Worm (Caenorhabditis elegans) whole organism, mixed stage, embryonic: ENCODE data around the gene sre-19.

ENCODE experiments used
- blmp-1 ChIP-seq: fragments of 150-350 bp; optimal IDR thresholded peaks from 2 replicates; lab custom pipeline; 2014; ENCODE audit warnings: missing biosample characterization, missing genetic modification characterization
- nhr-12 ChIP-seq: fragments of 150-350 bp; optimal IDR thresholded peaks from 2 replicates; lab custom pipeline; 2014; ENCODE audit warnings: missing biosample characterization, missing genetic modification characterization
- sptf-1 ChIP-seq: sonication (generic microtip); optimal IDR thresholded peaks from 2 replicates; lab custom pipeline; 2017; ENCODE audit warnings: mild to moderate bottlenecking, missing genetic modification characterization, moderate library complexity, missing compliant biosample characterization
- unc-62 ChIP-seq: fragments of 150-350 bp; optimal IDR thresholded peaks from 2 replicates; lab custom pipeline; 2014; ENCODE audit warnings: missing biosample characterization, missing genetic modification reagents, missing genetic modification characterization

DNA sequence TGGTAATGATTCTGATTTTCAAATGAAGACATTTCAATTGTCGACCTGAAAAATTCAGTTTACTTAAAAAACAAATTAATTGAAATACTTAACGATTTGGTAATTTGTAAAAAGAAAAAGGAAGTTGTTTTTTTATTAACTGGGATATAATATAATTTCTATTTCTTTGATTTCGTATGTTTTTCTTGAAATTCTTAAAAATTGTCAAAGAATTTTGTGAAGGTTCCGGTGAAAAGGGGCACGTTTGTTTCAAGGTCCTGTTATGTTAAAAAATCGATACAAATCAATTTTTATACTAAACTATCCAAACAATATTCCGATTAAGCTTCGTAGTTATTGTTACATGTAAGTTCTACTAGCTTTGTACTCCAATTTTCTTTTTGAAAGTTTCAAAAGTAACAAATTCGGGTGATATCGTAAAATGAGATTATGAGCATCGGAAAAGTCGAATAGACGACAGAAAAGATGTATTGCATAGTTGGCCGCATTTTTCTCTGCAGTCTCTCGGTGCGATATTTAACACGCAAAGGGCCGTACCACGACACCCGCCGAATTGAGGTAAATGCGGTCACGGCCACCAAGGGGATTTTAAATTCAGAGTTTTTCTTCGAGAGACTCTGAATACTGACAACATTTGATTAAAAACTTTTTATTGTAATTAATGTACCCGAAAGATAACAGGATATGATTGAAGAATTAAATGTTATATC lies 20.6 kb upstream of the sre-19 start, which contains the start of gene Y39C12A.9:
- TF ChIP-seq nhr-12 (tag; lab: Kevin White, UChicago) (no peak), unc-62 (no peak), blmp-1 (tag; lab: Kevin White, UChicago) (no peak), sptf-1 (no peak)
